Fruit fly (Drosophila melanogaster): ENCODE data around the gene ouib.

dm6 chr3R:8742661-8743060 lies 17.4 kb downstream of the ouib start:
- TF ChIP-seq Sin3A (optimal IDR thresholded peaks at IDR 0.05) (no peak), insv (optimal IDR thresholded peaks at IDR 0.05) (no peak), psq (optimal IDR thresholded peaks at IDR 0.05) (no peak)

All from Kc167 (cell line).